Worm (Caenorhabditis elegans) whole organism, L1 larva: ENCODE data around the gene his-32.
"Not testable (repeated sequence)": the region's sequence is repeated elsewhere in the genome, so short reads cannot be mapped to it uniquely, and the experiment has no call there.

ENCODE experiments used
- C16A3.4 ChIP-seq: fragments of 150-350 bp; optimal IDR thresholded peaks from 2 replicates; lab custom pipeline; 2014; ENCODE audit warnings: missing biosample characterization, missing genetic modification characterization
- Y116A8C.19 ChIP-seq: sonication (generic microtip); optimal IDR thresholded peaks from 2 replicates; lab custom pipeline; 2016; ENCODE audit warnings: missing compliant biosample characterization, missing genetic modification characterization, borderline replicate concordance
- alr-1 ChIP-seq: fragments of 200-800 bp; sonication (Bioruptor generic); optimal IDR thresholded peaks from 2 replicates; lab custom pipeline; 2018; ENCODE audit warnings: borderline replicate concordance, mild to moderate bottlenecking, missing genetic modification characterization, missing compliant biosample characterization
- aly-2 ChIP-seq: fragments of 150-350 bp; optimal IDR thresholded peaks from 2 replicates; lab custom pipeline; 2014; ENCODE audit warnings: missing biosample characterization, missing genetic modification characterization
- blmp-1 ChIP-seq: fragments of 150-350 bp; optimal IDR thresholded peaks from 2 replicates; lab custom pipeline; 2014; ENCODE audit warnings: missing biosample characterization, missing genetic modification characterization
- ceh-82 ChIP-seq, 3 experiments: fragments of 150-350 bp in 1 of 3; sonication (generic microtip) in 2 of 3; optimal IDR thresholded peaks; 2 replicates each; lab custom pipeline; 2014 to 2017; ENCODE audit warnings: missing biosample characterization in 3 of 3, missing genetic modification characterization in 3 of 3
- ceh-90 ChIP-seq: sonication (generic microtip); optimal IDR thresholded peaks from 2 replicates; lab custom pipeline; 2016; ENCODE audit warnings: missing genetic modification characterization, missing compliant biosample characterization
- dsc-1 ChIP-seq: sonication (generic microtip); optimal IDR thresholded peaks from 2 replicates; lab custom pipeline; 2016; ENCODE audit warnings: mild to moderate bottlenecking, missing genetic modification characterization, missing compliant biosample characterization
- efl-1 ChIP-seq, 4 experiments: fragments of 150-350 bp; optimal IDR thresholded peaks in 3 of 4; peaks in 1 of 4; 1 replicate in 1 of 4; 2 replicates in 3 of 4; lab custom pipeline; 2014; ENCODE audit warnings: missing biosample characterization in 2 of 4, missing genetic modification characterization in 2 of 4, missing genetic modification reagents in 2 of 4
- egl-27 ChIP-seq, 2 experiments: fragments of 150-350 bp in 1 of 2; sonication (generic microtip); optimal IDR thresholded peaks; 3 replicates each; lab custom pipeline; 2017 to 2018; ENCODE audit warnings: missing biosample characterization in 2 of 2, missing genetic modification characterization in 2 of 2, missing genetic modification reagents in 2 of 2
- elt-2 ChIP-seq: sonication (generic microtip); optimal IDR thresholded peaks from 2 replicates; lab custom pipeline; 2016; ENCODE audit warnings: missing genetic modification characterization, mild to moderate bottlenecking, inconsistent platforms, missing compliant biosample characterization, missing genetic modification reagents
- fkh-10 ChIP-seq: sonication (generic microtip); optimal IDR thresholded peaks from 2 replicates; lab custom pipeline; 2017; ENCODE audit warnings: missing biosample characterization, missing genetic modification reagents, missing genetic modification characterization
- fkh-8 ChIP-seq: sonication (generic microtip); optimal IDR thresholded peaks from 2 replicates; lab custom pipeline; 2016; ENCODE audit warnings: mild to moderate bottlenecking, missing genetic modification characterization, missing compliant biosample characterization
- grh-1 ChIP-seq: fragments of 200-800 bp; sonication (Bioruptor generic); IDR thresholded peaks from 2 replicates; pipeline ENCODE4 v1.3.6; 2022; ENCODE audit warnings: missing genetic modification reagents, missing genetic modification characterization, missing compliant biosample characterization
- hlh-4 ChIP-seq: sonication (generic microtip); optimal IDR thresholded peaks from 2 replicates; lab custom pipeline; 2016; ENCODE audit warnings: mild to moderate bottlenecking, missing genetic modification characterization, missing compliant biosample characterization
- lin-15B ChIP-seq: fragments of 150-350 bp; sonication (generic microtip); optimal IDR thresholded peaks from 3 replicates; lab custom pipeline; 2014; ENCODE audit warnings: missing biosample characterization, missing genetic modification characterization
- mab-9 ChIP-seq: fragments of 200-800 bp; sonication (Bioruptor generic); IDR thresholded peaks from 2 replicates; pipeline ENCODE4 v1.3.6; 2022; ENCODE audit warnings: missing genetic modification reagents, missing genetic modification characterization, missing compliant biosample characterization
- mdl-1 ChIP-seq, 2 experiments: fragments of 150-350 bp; optimal IDR thresholded peaks; 2 replicates each; lab custom pipeline; 2014 to 2017; ENCODE audit warnings: missing biosample characterization in 2 of 2, missing genetic modification characterization in 2 of 2, inconsistent platforms in 1 of 2
- nhr-12 ChIP-seq: sonication (generic microtip); optimal IDR thresholded peaks from 2 replicates; lab custom pipeline; 2017; ENCODE audit warnings: missing biosample characterization, missing genetic modification characterization
- nhr-20 ChIP-seq: sonication (generic microtip); optimal IDR thresholded peaks from 2 replicates; lab custom pipeline; 2016; ENCODE audit warnings: mild to moderate bottlenecking, missing genetic modification characterization, missing compliant biosample characterization
- nhr-77 ChIP-seq: fragments of 150-350 bp; optimal IDR thresholded peaks from 2 replicates; lab custom pipeline; 2014; ENCODE audit warnings: missing biosample characterization, missing genetic modification characterization
- nhr-85 ChIP-seq: sonication (generic microtip); peaks from one replicate; lab custom pipeline; 2016; ENCODE audit warnings: missing genetic modification characterization, inconsistent platforms, missing compliant biosample characterization
- pag-3 ChIP-seq: sonication (generic microtip); optimal IDR thresholded peaks from 2 replicates; lab custom pipeline; 2017; ENCODE audit warnings: missing genetic modification characterization, mild to moderate bottlenecking, missing compliant biosample characterization, antibody characterized with exemption, borderline replicate concordance; ENCODE audit not compliant: insufficient read depth
- pax-3 ChIP-seq: fragments of 200-800 bp; sonication (Bioruptor generic); optimal IDR thresholded peaks from 2 replicates; lab custom pipeline; 2018; ENCODE audit warnings: mild to moderate bottlenecking, missing genetic modification characterization, moderate library complexity, missing compliant biosample characterization
- pqm-1 ChIP-seq: sonication (generic microtip); optimal IDR thresholded peaks from 3 replicates; lab custom pipeline; 2017; ENCODE audit warnings: missing biosample characterization, missing genetic modification characterization
- rnt-1 ChIP-seq: sonication (generic microtip); optimal IDR thresholded peaks from 2 replicates; lab custom pipeline; 2016; ENCODE audit warnings: mild to moderate bottlenecking, missing genetic modification characterization, moderate library complexity, missing compliant biosample characterization
- skn-1 ChIP-seq: fragments of 150-350 bp; optimal IDR thresholded peaks from 2 replicates; lab custom pipeline; 2014; ENCODE audit warnings: missing biosample characterization, missing genetic modification characterization
- sup-37 ChIP-seq: fragments of 200-800 bp; sonication (Bioruptor generic); optimal IDR thresholded peaks from 2 replicates; lab custom pipeline; 2018; ENCODE audit warnings: mild to moderate bottlenecking, missing genetic modification characterization, missing compliant biosample characterization
- swsn-7 ChIP-seq: sonication (generic microtip); optimal IDR thresholded peaks from 2 replicates; lab custom pipeline; 2016; ENCODE audit warnings: missing genetic modification characterization, missing compliant biosample characterization
- unc-130 ChIP-seq: fragments of 150-350 bp; optimal IDR thresholded peaks from 2 replicates; lab custom pipeline; 2017; ENCODE audit warnings: missing biosample characterization, missing genetic modification characterization, inconsistent platforms
- unc-86 ChIP-seq: sonication (generic microtip); optimal IDR thresholded peaks from 2 replicates; lab custom pipeline; 2016; ENCODE audit warnings: missing genetic modification characterization, missing compliant biosample characterization
- xbp-1 ChIP-seq: sonication (generic microtip); optimal IDR thresholded peaks from 2 replicates; lab custom pipeline; 2016; ENCODE audit warnings: missing genetic modification characterization, missing compliant biosample characterization
- ztf-4 ChIP-seq: fragments of 150-350 bp; optimal IDR thresholded peaks from 2 replicates; lab custom pipeline; 2014; ENCODE audit warnings: missing biosample characterization, missing genetic modification characterization

Gene his-32

DNA sequence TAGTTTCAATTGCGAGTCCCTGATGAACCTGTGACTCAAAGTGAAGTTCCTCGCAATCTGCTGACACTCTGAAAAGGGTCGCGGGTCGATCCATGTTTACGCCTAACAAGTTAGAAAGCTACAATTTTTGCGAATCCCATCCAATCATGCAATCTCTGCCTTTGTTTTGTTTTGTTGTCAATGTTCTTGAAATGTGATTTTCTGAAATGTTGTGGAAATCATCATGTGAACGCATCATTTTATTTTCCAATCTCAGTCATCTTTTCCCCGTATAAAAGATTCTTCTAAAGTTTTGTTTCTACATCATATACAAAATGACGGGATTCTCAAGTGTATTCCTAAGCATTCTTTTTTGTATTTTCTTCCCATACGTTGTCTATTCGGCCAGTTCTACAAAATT is 14.0 kb downstream of the his-32 start, which contains the start of gene F17E9.4:
Gene F17E9.4, plus strand, starts transcription at position 301 of the 400 bp plus-strand sequence.
- TF ChIP-seq sup-37 (GFP tag; lab: Kevin White, UChicago) = no peak
- TF ChIP-seq blmp-1 = no peak

ce11 chrIV:8352036-8352435 is 17.9 kb downstream of the his-32 start, which contains the start of gene F17E9.16:
TSS of gene F17E9.16 (plus strand) at chrIV:8352336.
- TF ChIP-seq dsc-1 (tag; lab: Kevin White, UChicago); hlh-4 (tag; lab: Kevin White, UChicago); nhr-20: not testable (repeated sequence)

- TF ChIP-seq ceh-90 (tag; lab: Kevin White, UChicago) (no peak), aly-2 (tag; lab: Kevin White, UChicago) (no peak), pax-3 (tag; lab: Kevin White, UChicago) (no peak), xbp-1 (tag; lab: Kevin White, UChicago) (no peak), nhr-85 (tag; lab: Kevin White, UChicago) (no peak), fkh-10 (GFP tag; lab: Kevin White, UChicago) (no peak), unc-130 (no peak), dsc-1 (tag; lab: Kevin White, UChicago) (no peak)
Measured at ce11 chrIV:8354572-8354971, 20.5 kb downstream of the his-32 start, which contains the start of gene F17E9.3. TSS of gene F17E9.3 (plus strand) at chrIV:8354872.

ce11 chrIV:8355592-8355991 is 21.5 kb downstream of the his-32 start, which contains the start of the genes F17E9.2 and col-116:
TSS of gene F17E9.2 (plus strand) at chrIV:8355892.
TSS of gene col-116 (plus strand) at chrIV:8355906.
- TF ChIP-seq ceh-90 (tag; lab: Kevin White, UChicago) = no peak
- TF ChIP-seq efl-1 (optimal IDR thresholded peaks at IDR 0.05; lab: Kevin White, UChicago) = no peak
- peak in 1 of 2 experiments; percentile 60 for TF ChIP-seq efl-1 (GFP tag; optimal IDR thresholded peaks at IDR 0.05 in 1 of 2; lab: Kevin White, UChicago)

- TF ChIP-seq pag-3 (tag; lab: Kevin White, UChicago) (no peak), efl-1 (optimal IDR thresholded peaks at IDR 0.05; lab: Kevin White, UChicago) (no peak), efl-1 (GFP tag; optimal IDR thresholded peaks at IDR 0.05 in 1 of 2; lab: Kevin White, UChicago) (peak in 1 of 2 experiments; percentile 81), grh-1 (no peak), ceh-82 (tag; optimal IDR thresholded peaks at IDR 0.05; lab: Kevin White, UChicago) (no peak), Y116A8C.19 (no peak), mdl-1 (tag; optimal IDR thresholded peaks at IDR 0.05; lab: Kevin White, UChicago) (no peak)
Measured at ce11 chrIV:8357299-8357698, 23.2 kb downstream of the his-32 start.

DNA sequence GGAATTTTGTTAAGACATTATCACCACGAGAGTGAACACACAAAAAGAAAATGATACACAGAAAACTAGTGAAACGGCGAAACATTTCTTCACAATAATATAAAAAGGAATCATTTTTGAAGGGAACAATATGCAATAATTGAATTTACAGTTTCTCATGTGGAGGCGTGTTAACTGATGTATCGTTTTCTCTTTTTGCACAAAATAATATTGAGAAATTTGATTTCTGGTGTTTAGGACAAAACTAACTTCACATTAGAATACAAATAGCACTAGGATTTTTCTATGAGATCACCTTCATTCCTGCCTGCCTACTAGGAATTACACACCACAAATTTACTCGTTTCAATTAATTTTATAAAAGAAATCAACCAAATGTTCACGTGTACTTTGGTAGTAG is 24.4 kb downstream of the his-32 start, which contains the start of gene D2096.13:
Gene D2096.13, minus strand, starts transcription at position 101 of the 400 bp plus-strand sequence.
- TF ChIP-seq ztf-4 (tag; lab: Kevin White, UChicago) (no peak), lin-15B (tag; lab: Kevin White, UChicago) (no peak), egl-27 (tag; optimal IDR thresholded peaks at IDR 0.05; lab: Kevin White, UChicago) (no peak), blmp-1 (no peak), mab-9 (no peak), nhr-77 (tag; lab: Kevin White, UChicago) (no peak), fkh-8 (tag; lab: Kevin White, UChicago) (no peak), elt-2 (no peak), rnt-1 (tag; lab: Kevin White, UChicago) (no peak), unc-86 (tag; lab: Kevin White, UChicago) (no peak), nhr-12 (tag; lab: Kevin White, UChicago) (no peak), skn-1 (tag; lab: Kevin White, UChicago) (no peak), nhr-85 (tag; lab: Kevin White, UChicago) (no peak), swsn-7 (no peak), fkh-10 (GFP tag; lab: Kevin White, UChicago) (no peak), pqm-1 (tag; lab: Kevin White, UChicago) (no peak), C16A3.4 (tag; lab: Kevin White, UChicago) (no peak), alr-1 (tag; lab: Kevin White, UChicago) (no peak)
